Fruit fly (Drosophila melanogaster): ENCODE results near the gene Cpr78Cc.

Gene Cpr78Cc

DNA sequence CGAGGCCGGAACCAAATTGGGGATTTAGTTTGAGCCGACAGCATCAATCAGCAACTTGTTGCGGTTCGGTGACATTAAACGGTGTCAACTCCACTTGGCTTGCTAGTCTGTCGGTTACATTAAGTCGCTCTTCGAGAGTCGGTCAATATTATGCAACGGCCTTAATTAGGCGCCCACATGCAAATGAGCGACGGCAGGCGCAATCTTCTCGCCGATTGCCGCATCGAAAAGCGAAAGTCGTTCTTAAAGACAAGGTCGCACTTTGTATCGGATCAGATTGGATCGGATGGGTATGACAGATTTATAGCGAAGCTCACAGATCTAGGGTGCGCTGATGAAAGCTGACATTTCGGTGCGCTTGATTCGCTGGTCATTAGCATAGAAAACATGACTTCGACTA lies 9.3 kb upstream of the Cpr78Cc start (continued):
- TF ChIP-seq Hr51 (GFP tag; optimal IDR thresholded peaks at IDR 0.05) (no peak), CG1647 (GFP tag; optimal IDR thresholded peaks at IDR 0.05) (no peak), CG17328 (GFP tag; IDR thresholded peaks at IDR 0.05) (no peak), CrebB (tag; optimal IDR thresholded peaks at IDR 0.05) (no peak), CG15011 (GFP tag; optimal IDR thresholded peaks at IDR 0.05) (no peak)

DNA sequence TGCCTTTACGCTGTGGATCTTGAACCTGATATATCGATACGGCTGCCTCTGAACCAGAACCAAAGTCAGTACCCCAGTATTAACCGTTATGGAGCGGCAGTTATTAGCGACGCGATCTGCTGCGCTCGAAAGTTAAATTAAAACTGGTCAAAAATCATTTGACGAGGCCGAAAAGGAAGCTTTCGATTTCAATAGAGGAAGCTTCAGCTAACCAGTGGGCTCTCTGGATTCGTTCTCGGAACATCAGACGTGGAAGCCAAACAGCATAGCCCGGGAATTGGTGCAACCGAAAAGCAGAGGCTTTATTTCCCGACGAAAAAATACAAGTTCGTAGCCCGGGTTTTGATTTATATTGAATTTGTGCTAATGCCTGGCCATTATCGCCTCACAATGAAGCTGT lies 7.7 kb upstream of the Cpr78Cc start, which contains the start of gene Cpr78Ca:
Gene Cpr78Ca, minus strand, starts transcription at position 101 of the 400 bp plus-strand sequence.
- TF ChIP-seq CTCF (GFP tag; optimal IDR thresholded peaks at IDR 0.05) (no peak), CG16779 (GFP tag; IDR thresholded peaks at IDR 0.05) (no peak), HLH4C (GFP tag; IDR thresholded peaks at IDR 0.05; ENCODE audit: partially characterized antibody) (no peak), C15 (GFP tag; IDR thresholded peaks at IDR 0.05) (no peak)

DNA sequence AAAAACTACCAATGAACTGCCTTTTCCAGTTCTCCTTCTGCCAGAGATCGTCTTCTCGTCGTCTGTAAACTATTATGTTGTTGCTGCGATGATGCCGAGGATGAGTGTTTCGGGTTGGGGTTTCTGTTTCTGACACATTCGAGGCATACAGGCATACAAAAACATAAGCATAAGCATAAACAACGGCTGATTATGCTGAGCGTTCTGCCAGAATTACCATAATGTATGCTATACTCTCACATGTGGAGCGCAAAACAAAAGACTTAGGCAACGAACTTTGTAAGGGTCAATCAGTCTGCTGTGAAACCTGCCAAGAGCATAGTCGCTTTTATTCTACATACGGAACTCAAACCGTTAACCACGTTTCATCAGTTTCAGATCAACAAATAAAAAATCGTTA lies 6.2 kb upstream of the Cpr78Cc start, which contains the start of gene Cpr78Cb:
Gene Cpr78Cb, plus strand, starts transcription at position 291 of the 400 bp plus-strand sequence.
- no peak for TF ChIP-seq CG12391 (tag; optimal IDR thresholded peaks at IDR 0.05)
- TF ChIP-seq CG2199 (GFP tag; IDR thresholded peaks at IDR 0.05) = 0 out of 3 replicates have a peak, but pooled peaks have one; percentile 53
- TF ChIP-seq CG13894 (tag; optimal IDR thresholded peaks at IDR 0.05) = peak; percentile 22
- TF ChIP-seq chinmo (GFP tag; IDR thresholded peaks at IDR 0.05; ENCODE audit: partially characterized antibody) = 0 out of 4 replicates have a peak, but pooled peaks have one; percentile 6
- no peak for TF ChIP-seq az2 (GFP tag; optimal IDR thresholded peaks at IDR 0.05)
- TF ChIP-seq CG15696 (tag; optimal IDR thresholded peaks at IDR 0.05) = no peak
- peak; percentile 65; the same call in 1 of the 2 replicates for TF ChIP-seq vvl (GFP tag; IDR thresholded peaks at IDR 0.05)
- no peak for TF ChIP-seq ac (GFP tag; optimal IDR thresholded peaks at IDR 0.05)
- no peak for TF ChIP-seq CG17361 (GFP tag; IDR thresholded peaks at IDR 0.05)
- TF ChIP-seq Dref (GFP tag; IDR thresholded peaks at IDR 0.05) = no peak
- no peak for TF ChIP-seq YL-1 (GFP tag; optimal IDR thresholded peaks at IDR 0.05)
- TF ChIP-seq CG15479 (GFP tag; optimal IDR thresholded peaks at IDR 0.05) = no peak
- TF ChIP-seq Nf-YA (GFP tag; IDR thresholded peaks at IDR 0.05) = no peak
- no peak for TF ChIP-seq CG4707 (GFP tag; optimal IDR thresholded peaks at IDR 0.05)
- TF ChIP-seq Hand (GFP tag; optimal IDR thresholded peaks at IDR 0.05) = no peak
- TF ChIP-seq CG7928 (GFP tag; optimal IDR thresholded peaks at IDR 0.05) = no peak
- 0 out of 2 replicates have a peak, but pooled peaks have one; percentile 44 for TF ChIP-seq CG11247 (GFP tag; IDR thresholded peaks at IDR 0.05)
- TF ChIP-seq lola (GFP tag; optimal IDR thresholded peaks at IDR 0.05) = peak in 1 of 3 experiments; percentile 49
- TF ChIP-seq CG9215 (GFP tag; IDR thresholded peaks at IDR 0.05) = no peak
- peak; percentile 80 for TF ChIP-seq abd-A (tag; optimal IDR thresholded peaks at IDR 0.05)
- TF ChIP-seq CG8290 (GFP tag; optimal IDR thresholded peaks at IDR 0.05) = no peak
- TF ChIP-seq CG8290 (tag; optimal IDR thresholded peaks at IDR 0.05) = no peak
- peak; percentile 47 for TF ChIP-seq CG12769 (tag; optimal IDR thresholded peaks at IDR 0.05)
- no peak for TF ChIP-seq CG11093 (GFP tag; IDR thresholded peaks at IDR 0.05)

DNA sequence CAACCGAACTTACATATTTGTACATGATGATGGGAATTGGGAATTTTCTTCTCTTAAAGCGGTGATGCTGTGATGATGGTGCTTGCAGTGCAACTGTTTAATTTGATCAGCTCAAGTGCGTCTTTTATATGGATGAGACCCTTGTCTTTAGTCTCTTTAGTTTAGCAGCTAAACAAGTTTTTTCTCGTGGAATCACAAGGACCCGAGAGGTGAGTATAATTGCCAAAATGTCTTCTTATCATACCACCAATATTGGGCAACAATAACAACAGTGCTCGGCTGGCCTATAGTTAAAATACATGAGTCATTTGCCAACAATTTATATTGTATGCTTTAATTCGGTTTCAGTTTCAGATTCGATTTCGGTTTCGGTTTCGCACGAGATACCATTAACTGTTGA lies 2.7 kb upstream of the Cpr78Cc start, which contains the start of gene Edg78E:
Gene Edg78E, minus strand, starts transcription at position 101 of the 400 bp plus-strand sequence.
- TF ChIP-seq CG9609 (GFP tag; optimal IDR thresholded peaks at IDR 0.05) (no peak), dm (GFP tag; optimal IDR thresholded peaks at IDR 0.05) (no peak), CG9797 (GFP tag; optimal IDR thresholded peaks at IDR 0.05) (no peak), pita (GFP tag; optimal IDR thresholded peaks at IDR 0.05) (no peak), Sox102F (GFP tag; optimal IDR thresholded peaks at IDR 0.05) (no peak), Hr51 (GFP tag; optimal IDR thresholded peaks at IDR 0.05) (no peak)
